Worm (Caenorhabditis elegans) whole organism, L2 larva: ENCODE results near the gene T26G10.3.
A peak's percentile ranks its signal among the peaks of the same experiment; 100 is the strongest.
"Not testable (repeated sequence)": the region's sequence is repeated elsewhere in the genome, so short reads cannot be mapped to it uniquely, and the experiment has no call there.

ENCODE experiments used
- C34F6.9 ChIP-seq: fragments of 150-350 bp; optimal IDR thresholded peaks from 2 replicates; lab custom pipeline; 2014; ENCODE audit warnings: missing biosample characterization, missing genetic modification characterization
- F13H6.1 ChIP-seq: sonication (generic microtip); optimal IDR thresholded peaks from 2 replicates; lab custom pipeline; 2016; ENCODE audit warnings: missing genetic modification characterization, missing compliant biosample characterization
- R02D3.7 ChIP-seq: fragments of 150-350 bp; optimal IDR thresholded peaks from 2 replicates; lab custom pipeline; 2014; ENCODE audit warnings: missing biosample characterization, missing genetic modification characterization
- ZK546.5 ChIP-seq: sonication (generic microtip); optimal IDR thresholded peaks from 2 replicates; lab custom pipeline; 2017; ENCODE audit warnings: missing biosample characterization, missing genetic modification characterization
- aly-2 ChIP-seq: fragments of 150-350 bp; optimal IDR thresholded peaks from 2 replicates; lab custom pipeline; 2014; ENCODE audit warnings: missing biosample characterization, missing genetic modification characterization
- ama-1 ChIP-seq: fragments of 150-350 bp; optimal IDR thresholded peaks from 2 replicates; lab custom pipeline; 2018; ENCODE audit warnings: inconsistent platforms
- blmp-1 ChIP-seq: sonication (generic microtip); optimal IDR thresholded peaks from 2 replicates; lab custom pipeline; 2017; ENCODE audit warnings: missing genetic modification characterization, mild to moderate bottlenecking, missing compliant biosample characterization, antibody characterized with exemption, moderate library complexity; ENCODE audit not compliant: insufficient read depth
- ceh-16 ChIP-seq: fragments of 150-350 bp; optimal IDR thresholded peaks from 2 replicates; lab custom pipeline; 2014; ENCODE audit warnings: missing biosample characterization, missing genetic modification characterization
- ceh-82 ChIP-seq: fragments of 150-350 bp; optimal IDR thresholded peaks from 2 replicates; lab custom pipeline; 2014; ENCODE audit warnings: missing biosample characterization, missing genetic modification characterization
- crh-2 ChIP-seq: sonication (generic microtip); optimal IDR thresholded peaks from 2 replicates; lab custom pipeline; 2017; ENCODE audit warnings: missing biosample characterization, missing genetic modification characterization
- dmd-4 ChIP-seq: sonication (generic microtip); optimal IDR thresholded peaks from 2 replicates; lab custom pipeline; 2017; ENCODE audit warnings: missing biosample characterization, missing genetic modification characterization
- egl-27 ChIP-seq: sonication (generic microtip); optimal IDR thresholded peaks from 3 replicates; lab custom pipeline; 2017; ENCODE audit warnings: missing biosample characterization, missing genetic modification reagents, missing genetic modification characterization
- elt-1 ChIP-seq: fragments of 150-350 bp; optimal IDR thresholded peaks from 2 replicates; lab custom pipeline; 2014; ENCODE audit warnings: missing biosample characterization, missing genetic modification characterization
- fos-1 ChIP-seq: fragments of 150-350 bp; optimal IDR thresholded peaks from 2 replicates; lab custom pipeline; 2014; ENCODE audit warnings: missing biosample characterization, missing genetic modification characterization
- gmeb-1 ChIP-seq: fragments of 150-350 bp; optimal IDR thresholded peaks from 2 replicates; lab custom pipeline; 2014; ENCODE audit warnings: missing biosample characterization, missing genetic modification characterization
- lin-13 ChIP-seq: fragments of 150-350 bp; optimal IDR thresholded peaks from 2 replicates; lab custom pipeline; 2014; ENCODE audit warnings: missing biosample characterization, missing genetic modification reagents, missing genetic modification characterization
- lin-39 ChIP-seq: fragments of 150-350 bp; optimal IDR thresholded peaks from 2 replicates; lab custom pipeline; 2014; ENCODE audit warnings: missing biosample characterization, missing genetic modification reagents, missing genetic modification characterization
- lsy-2 ChIP-seq, 2 experiments: fragments of 150-350 bp in 1 of 2; sonication (generic microtip) in 1 of 2; optimal IDR thresholded peaks; 2 replicates each; lab custom pipeline; 2014 to 2017; ENCODE audit warnings: missing biosample characterization in 2 of 2, missing genetic modification characterization in 2 of 2
- mab-5 ChIP-seq: fragments of 150-350 bp; optimal IDR thresholded peaks from 2 replicates; lab custom pipeline; 2014; ENCODE audit warnings: missing biosample characterization, missing genetic modification characterization
- mbf-1 ChIP-seq: sonication (generic microtip); optimal IDR thresholded peaks from 2 replicates; lab custom pipeline; 2017; ENCODE audit warnings: missing biosample characterization, missing genetic modification characterization
- nhr-10 ChIP-seq: sonication (generic microtip); optimal IDR thresholded peaks from 2 replicates; lab custom pipeline; 2017; ENCODE audit warnings: missing biosample characterization, missing genetic modification characterization
- nhr-129 ChIP-seq: fragments of 150-350 bp; optimal IDR thresholded peaks from 2 replicates; lab custom pipeline; 2014; ENCODE audit warnings: missing biosample characterization, missing genetic modification characterization
- nhr-21 ChIP-seq: fragments of 150-350 bp; optimal IDR thresholded peaks from 2 replicates; lab custom pipeline; 2014; ENCODE audit warnings: missing biosample characterization, missing genetic modification characterization
- nhr-23 ChIP-seq: fragments of 150-350 bp; optimal IDR thresholded peaks from 2 replicates; lab custom pipeline; 2014; ENCODE audit warnings: missing biosample characterization, missing genetic modification reagents, missing genetic modification characterization
- nhr-237 ChIP-seq: fragments of 150-350 bp; optimal IDR thresholded peaks from 2 replicates; lab custom pipeline; 2014; ENCODE audit warnings: missing biosample characterization, missing genetic modification characterization
- nhr-25 ChIP-seq: fragments of 150-350 bp; sonication (generic microtip); optimal IDR thresholded peaks from 3 replicates; lab custom pipeline; 2014; ENCODE audit warnings: missing biosample characterization, missing genetic modification characterization
- sem-4 ChIP-seq: fragments of 150-350 bp; optimal IDR thresholded peaks from 2 replicates; lab custom pipeline; 2014; ENCODE audit warnings: missing biosample characterization, missing genetic modification reagents, missing genetic modification characterization
- skn-1 ChIP-seq: sonication (generic microtip); optimal IDR thresholded peaks from 2 replicates; lab custom pipeline; 2017; ENCODE audit warnings: missing biosample characterization, missing genetic modification characterization
- sma-3 ChIP-seq: sonication (generic microtip); optimal IDR thresholded peaks from 2 replicates; lab custom pipeline; 2016; ENCODE audit warnings: missing genetic modification reagents, missing genetic modification characterization, missing compliant biosample characterization
- sma-9 ChIP-seq, 2 experiments: fragments of 150-350 bp in 1 of 2; sonication (generic microtip) in 1 of 2; optimal IDR thresholded peaks; 2 replicates each; lab custom pipeline; 2014 to 2016; ENCODE audit warnings: missing genetic modification characterization in 2 of 2, mild to moderate bottlenecking in 1 of 2, missing biosample characterization in 1 of 2, missing compliant biosample characterization in 1 of 2, missing genetic modification reagents in 1 of 2, moderate library complexity in 1 of 2
- snpc-4 ChIP-seq: fragments of 150-350 bp; optimal IDR thresholded peaks from 2 replicates; lab custom pipeline; 2014; ENCODE audit warnings: missing biosample characterization, missing genetic modification characterization
- unc-39 ChIP-seq: fragments of 150-350 bp; optimal IDR thresholded peaks from 2 replicates; lab custom pipeline; 2014; ENCODE audit warnings: missing biosample characterization, missing genetic modification characterization
- unc-55 ChIP-seq: fragments of 150-350 bp; sonication (generic microtip); optimal IDR thresholded peaks from 3 replicates; lab custom pipeline; 2014; ENCODE audit warnings: missing biosample characterization, missing genetic modification reagents, missing genetic modification characterization
- zag-1 ChIP-seq: fragments of 150-350 bp; optimal IDR thresholded peaks from 2 replicates; lab custom pipeline; 2014; ENCODE audit warnings: missing biosample characterization, missing genetic modification characterization
- ztf-11 ChIP-seq: sonication (generic microtip); optimal IDR thresholded peaks from 2 replicates; lab custom pipeline; 2017; ENCODE audit warnings: missing biosample characterization, missing genetic modification characterization
- ztf-4 ChIP-seq: fragments of 150-350 bp; optimal IDR thresholded peaks from 2 replicates; lab custom pipeline; 2014; ENCODE audit warnings: missing biosample characterization, missing genetic modification characterization

T26G10.3 gene

ce11 chrIII:9434999-9435398 is 21.8 kb upstream of the T26G10.3 start:
- TF ChIP-seq dmd-4 (tag; lab: Kevin White, UChicago) (no peak), nhr-25 (tag; lab: Kevin White, UChicago) (no peak), lin-39 (tag; lab: Kevin White, UChicago) (no peak), F13H6.1 (tag; lab: Kevin White, UChicago) (no peak), ceh-82 (no peak), unc-55 (GFP tag; lab: Kevin White, UChicago) (no peak), crh-2 (tag; lab: Kevin White, UChicago) (no peak), ztf-11 (tag; lab: Kevin White, UChicago) (no peak), fos-1 (tag; lab: Kevin White, UChicago) (no peak), ztf-4 (no peak), blmp-1 (tag; lab: Kevin White, UChicago) (no peak), ZK546.5 (tag; lab: Kevin White, UChicago) (no peak), ceh-16 (tag; lab: Kevin White, UChicago) (no peak), nhr-23 (tag; lab: Kevin White, UChicago) (no peak), nhr-10 (no peak), skn-1 (tag; lab: Kevin White, UChicago) (no peak)

ce11 chrIII:9433576-9434107 is 20.4 kb upstream of the T26G10.3 start, which contains the start of gene cpar-1:
cpar-1 (plus strand) TSS chrIII:9434057.
- TF ChIP-seq R02D3.7 = no peak
- no peak for TF ChIP-seq ceh-82

ce11 chrIII:9426301-9426700 is 13.1 kb upstream of the T26G10.3 start, which contains the start of gene T26G10.5:
T26G10.5 (minus strand) TSS chrIII:9426401.
- TF ChIP-seq C34F6.9 (tag; lab: Kevin White, UChicago) (no peak), nhr-237 (tag; lab: Kevin White, UChicago) (no peak), nhr-25 (tag; lab: Kevin White, UChicago) (no peak), sma-9 (GFP tag; optimal IDR thresholded peaks at IDR 0.05; lab: Kevin White, UChicago) (no peak), sma-9 (tag; optimal IDR thresholded peaks at IDR 0.05; lab: Kevin White, UChicago) (no peak), lin-13 (GFP tag; lab: Kevin White, UChicago) (no peak), crh-2 (tag; lab: Kevin White, UChicago) (no peak)

- not testable (repeated sequence) for TF ChIP-seq sem-4, nhr-10, ama-1
Measured at ce11 chrIII:9420231-9420630, 7.0 kb upstream of the T26G10.3 start, which contains the start of gene T26G10.4. T26G10.4 (plus strand) TSS chrIII:9420531.

- TF ChIP-seq unc-55 (GFP tag; lab: Kevin White, UChicago) (peak; percentile 48), snpc-4 (tag; lab: Kevin White, UChicago) (peak; percentile 92)
Measured at ce11 chrIII:9408304-9408703, 4.9 kb downstream of the T26G10.3 start.

- TF ChIP-seq mbf-1 (tag; lab: Kevin White, UChicago) = no peak
- peak; percentile 83 for TF ChIP-seq blmp-1 (tag; lab: Kevin White, UChicago)
- TF ChIP-seq nhr-25 (tag; lab: Kevin White, UChicago) = peak; percentile 72
- peak; percentile 3 for TF ChIP-seq ZK546.5 (tag; lab: Kevin White, UChicago)
- TF ChIP-seq elt-1 (tag; lab: Kevin White, UChicago) = no peak
- TF ChIP-seq nhr-21 = peak; percentile 54
- peak; percentile 75 to 91 for TF ChIP-seq lsy-2 (tag; optimal IDR thresholded peaks at IDR 0.05; lab: Kevin White, UChicago)
- TF ChIP-seq unc-55 (GFP tag; lab: Kevin White, UChicago) = peak; percentile 83
- TF ChIP-seq snpc-4 (tag; lab: Kevin White, UChicago) = peak; percentile 60
- TF ChIP-seq crh-2 (tag; lab: Kevin White, UChicago) = peak; percentile 76
- peak; percentile 68 for TF ChIP-seq lin-13 (GFP tag; lab: Kevin White, UChicago)
- peak; percentile 28 for TF ChIP-seq sem-4
- no peak for TF ChIP-seq aly-2 (tag; lab: Kevin White, UChicago)
- peak; percentile 67 for TF ChIP-seq sma-3
- TF ChIP-seq F13H6.1 (tag; lab: Kevin White, UChicago) = peak; percentile 68
- peak; percentile 81 for TF ChIP-seq gmeb-1 (tag; lab: Kevin White, UChicago)
- TF ChIP-seq mab-5 (tag; lab: Kevin White, UChicago) = peak; percentile 65
- TF ChIP-seq C34F6.9 (tag; lab: Kevin White, UChicago) = peak; percentile 36
- peak; percentile 56 for TF ChIP-seq sma-9 (GFP tag; optimal IDR thresholded peaks at IDR 0.05; lab: Kevin White, UChicago)
- no peak for TF ChIP-seq sma-9 (tag; optimal IDR thresholded peaks at IDR 0.05; lab: Kevin White, UChicago)
- TF ChIP-seq zag-1 (tag; lab: Kevin White, UChicago) = no peak
- peak; percentile 21 for TF ChIP-seq nhr-129 (tag; lab: Kevin White, UChicago)
- TF ChIP-seq R02D3.7 = peak; percentile 92
- TF ChIP-seq egl-27 (tag; lab: Kevin White, UChicago) = peak; percentile 50
- TF ChIP-seq unc-39 (tag; lab: Kevin White, UChicago) = no peak
- TF ChIP-seq, all 48 proteins: peak for 19
Measured at ce11 chrIII:9406600-9406999, 6.6 kb downstream of the T26G10.3 start, which contains the start of gene T26G10.1. T26G10.1 (minus strand) TSS chrIII:9406641.
